Fruit fly (Drosophila melanogaster) whole organism, pupa: Measurements from ENCODE around the gene Dip-C.

Experiments
- CG10348 ChIP-seq: fragments of 200-800 bp; sonication (Bioruptor generic); IDR thresholded peaks from 2 replicates; pipeline ENCODE4 v1.3.6; 2022; ENCODE audit warnings: missing biosample characterization, missing genetic modification characterization
- CG12605 ChIP-seq: fragments of 200-800 bp; sonication (Bioruptor generic); IDR thresholded peaks from 2 replicates; pipeline ENCODE4 v1.3.6; 2022; ENCODE audit warnings: missing biosample characterization, missing genetic modification characterization
- CG13204 ChIP-seq: fragments of 200-800 bp; sonication (Bioruptor generic); optimal IDR thresholded peaks from 2 replicates; lab custom pipeline; 2018; ENCODE audit warnings: missing biosample characterization, mild to moderate bottlenecking, missing genetic modification characterization, moderate library complexity
- CG14655 ChIP-seq: fragments of 200-800 bp; sonication (Bioruptor generic); optimal IDR thresholded peaks from 3 replicates; lab custom pipeline; 2017; ENCODE audit warnings: mild to moderate bottlenecking, missing biosample characterization, missing genetic modification reagents, missing genetic modification characterization
- CG15710 ChIP-seq: fragments of 200-800 bp; sonication (Bioruptor generic); optimal IDR thresholded peaks from 2 replicates; lab custom pipeline; 2018; ENCODE audit warnings: missing biosample characterization, mild to moderate bottlenecking, missing genetic modification characterization, moderate library complexity
- CG17806 ChIP-seq: fragments of 200-800 bp; sonication (Bioruptor generic); optimal IDR thresholded peaks from 2 replicates; lab custom pipeline; 2018; ENCODE audit warnings: missing biosample characterization, mild to moderate bottlenecking, missing genetic modification characterization, moderate library complexity
- CG32121 ChIP-seq: fragments of 200-800 bp; sonication (Bioruptor generic); IDR thresholded peaks from 2 replicates; pipeline ENCODE4 v1.3.6; 2022; ENCODE audit warnings: missing biosample characterization, missing genetic modification characterization
- CG9948 ChIP-seq: fragments of 200-800 bp; sonication (Bioruptor generic); optimal IDR thresholded peaks from 2 replicates; lab custom pipeline; 2018; ENCODE audit warnings: missing biosample characterization, mild to moderate bottlenecking, missing genetic modification characterization, moderate library complexity
- D1 ChIP-seq: fragments of 200-800 bp; sonication (Bioruptor generic); optimal IDR thresholded peaks from 2 replicates; lab custom pipeline; 2018; ENCODE audit warnings: missing biosample characterization, mild to moderate bottlenecking, missing genetic modification characterization, moderate library complexity
- EcR ChIP-seq: fragments of 200-800 bp; sonication (Bioruptor generic); optimal IDR thresholded peaks from 3 replicates; lab custom pipeline; 2019; ENCODE audit warnings: missing biosample characterization, missing genetic modification characterization, mild to moderate bottlenecking, moderate library complexity, missing genetic modification reagents
- Pif1A ChIP-seq: fragments of 200-800 bp; sonication (Bioruptor generic); optimal IDR thresholded peaks from 3 replicates; lab custom pipeline; 2016; ENCODE audit warnings: missing biosample characterization, missing genetic modification characterization
- fd96Ca ChIP-seq: fragments of 200-800 bp; sonication (Bioruptor generic); IDR thresholded peaks from 3 replicates; pipeline ENCODE4 v1.3.6; 2022; ENCODE audit warnings: missing biosample characterization, missing genetic modification characterization

DNA sequence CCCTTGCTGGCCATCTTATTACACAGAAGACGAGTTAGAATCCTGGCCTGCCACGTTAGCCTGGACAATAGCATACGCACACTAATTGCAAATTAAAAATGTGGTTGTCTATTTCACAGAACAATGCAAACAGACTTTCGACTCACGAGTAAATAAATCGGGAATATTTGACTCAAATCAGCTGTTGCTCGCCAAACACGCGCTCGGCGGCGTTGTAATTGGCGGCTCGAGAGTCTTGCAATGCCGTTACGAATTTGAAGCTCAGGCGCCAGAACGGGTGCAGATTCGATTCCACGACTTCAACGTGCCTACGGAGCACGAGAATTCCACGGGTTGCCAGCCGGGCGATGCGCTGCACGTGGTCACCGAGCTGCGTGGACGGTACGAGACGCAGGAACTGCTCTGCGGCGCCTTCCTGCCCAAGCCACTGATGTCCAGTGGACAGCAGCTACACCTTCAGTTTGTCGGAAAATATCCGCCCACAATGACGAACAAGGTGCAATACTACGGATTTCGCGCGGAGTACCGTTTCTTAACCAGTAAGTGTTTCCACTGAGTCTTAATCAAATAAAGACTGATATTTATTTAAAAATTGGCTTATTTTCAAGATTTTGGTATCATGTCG lies 11.8 kb downstream of the Dip-C start, which contains the start of gene DNAlig3:
- TF ChIP-seq CG17806 = no peak
- no peak for TF ChIP-seq CG14655 (GFP tag; lab: Kevin White, UChicago)
- peak; percentile 35; the same call in 1 of the 2 replicates for TF ChIP-seq CG12605 (GFP tag; lab: Robert Waterston, UW)
- TF ChIP-seq fd96Ca (GFP tag; lab: Robert Waterston, UW) = no peak
- TF ChIP-seq Pif1A = no peak
- no peak for TF ChIP-seq CG15710 (tag; lab: Kevin White, UChicago)
- no peak for TF ChIP-seq CG13204 (GFP tag; lab: Kevin White, UChicago)
- no peak for TF ChIP-seq CG10348 (GFP tag; lab: Robert Waterston, UW)
- TF ChIP-seq EcR (GFP tag; lab: Kevin White, UChicago) = no peak
- TF ChIP-seq D1 (tag; lab: Kevin White, UChicago) = no peak
- TF ChIP-seq CG32121 (GFP tag; lab: Robert Waterston, UW) = no peak
- TF ChIP-seq CG9948 (tag; lab: Kevin White, UChicago) = no peak
